Worm (Caenorhabditis elegans) whole organism, L4 larva: ENCODE results near the gene ifbp-1.
A peak's percentile ranks its signal among the peaks of the same experiment; 100 is the strongest.

Experiments used
- D1046.2 ChIP-seq: fragments of 200-800 bp; sonication (Bioruptor generic); IDR thresholded peaks from 2 replicates; pipeline ENCODE4 v1.3.6; 2022; ENCODE audit warnings: missing genetic modification characterization, missing compliant biosample characterization
- F49E8.2 ChIP-seq: sonication (generic microtip); optimal IDR thresholded peaks from 2 replicates; lab custom pipeline; 2016; ENCODE audit warnings: missing compliant biosample characterization, mild to moderate bottlenecking, missing genetic modification characterization, borderline replicate concordance
- T26A8.4 ChIP-seq: fragments of 200-800 bp; sonication (Bioruptor generic); IDR thresholded peaks from 2 replicates; pipeline ENCODE4 v1.3.6; 2022; ENCODE audit warnings: missing genetic modification characterization, missing compliant biosample characterization
- Y105C5A.15 ChIP-seq: fragments of 200-800 bp; sonication (Bioruptor generic); IDR thresholded peaks from 2 replicates; pipeline ENCODE4 v1.3.6; 2022; ENCODE audit warnings: missing genetic modification characterization, missing compliant biosample characterization
- Y48G9A.11 ChIP-seq: fragments of 200-800 bp; sonication (Bioruptor generic); IDR thresholded peaks from 2 replicates; pipeline ENCODE4 v1.3.6; 2022; ENCODE audit warnings: missing genetic modification reagents, missing genetic modification characterization, missing compliant biosample characterization
- aha-1 ChIP-seq: fragments of 150-350 bp; peaks from one replicate; lab custom pipeline; 2014; ENCODE audit warnings: missing biosample characterization, missing genetic modification characterization
- ama-1 ChIP-seq: fragments of 150-350 bp; optimal IDR thresholded peaks from 2 replicates; lab custom pipeline; 2014; ENCODE audit warnings: inconsistent platforms, mixed read lengths
- arid-1 ChIP-seq: fragments of 200-800 bp; sonication (Bioruptor generic); conservative IDR thresholded peaks from 2 replicates; pipeline ENCODE4 v1.3.6; 2022; ENCODE audit warnings: missing genetic modification reagents, missing genetic modification characterization, missing compliant biosample characterization
- ces-1 ChIP-seq: fragments of 150-350 bp; sonication (generic microtip); optimal IDR thresholded peaks from 4 replicates; lab custom pipeline; 2014; ENCODE audit warnings: missing biosample characterization, missing genetic modification reagents, missing genetic modification characterization
- cey-2 ChIP-seq: sonication (generic microtip); optimal IDR thresholded peaks from 3 replicates; lab custom pipeline; 2017; ENCODE audit warnings: missing genetic modification characterization, mild to moderate bottlenecking, missing compliant biosample characterization, antibody characterized with exemption, borderline replicate concordance; ENCODE audit not compliant: insufficient read depth
- daf-12 ChIP-seq: fragments of 150-350 bp; optimal IDR thresholded peaks from 2 replicates; lab custom pipeline; 2014; ENCODE audit warnings: missing biosample characterization, missing genetic modification reagents, missing genetic modification characterization
- daf-8 ChIP-seq: fragments of 200-800 bp; sonication (Bioruptor generic); IDR thresholded peaks from 2 replicates; pipeline ENCODE4 v1.3.6; 2022; ENCODE audit warnings: missing genetic modification characterization, missing compliant biosample characterization
- dmd-6 ChIP-seq: fragments of 200-800 bp; sonication (Bioruptor generic); IDR thresholded peaks from 2 replicates; pipeline ENCODE4 v1.3.6; 2022; ENCODE audit warnings: missing genetic modification reagents, missing genetic modification characterization, missing compliant biosample characterization
- fkh-10 ChIP-seq: fragments of 150-350 bp; optimal IDR thresholded peaks from 2 replicates; lab custom pipeline; 2014; ENCODE audit warnings: missing biosample characterization, missing genetic modification reagents, missing genetic modification characterization
- fos-1 ChIP-seq: fragments of 150-350 bp; optimal IDR thresholded peaks from 2 replicates; lab custom pipeline; 2014; ENCODE audit warnings: missing biosample characterization, missing genetic modification characterization
- gei-8 ChIP-seq: fragments of 200-800 bp; sonication (Bioruptor generic); optimal IDR thresholded peaks from 2 replicates; lab custom pipeline; 2018; ENCODE audit warnings: mild to moderate bottlenecking, missing genetic modification characterization, missing compliant biosample characterization
- jun-1 ChIP-seq: fragments of 150-350 bp; optimal IDR thresholded peaks from 2 replicates; lab custom pipeline; 2014; ENCODE audit warnings: missing biosample characterization, missing genetic modification reagents, missing genetic modification characterization
- lin-13 ChIP-seq: fragments of 150-350 bp; optimal IDR thresholded peaks from 2 replicates; lab custom pipeline; 2014; ENCODE audit warnings: missing biosample characterization, missing genetic modification reagents, missing genetic modification characterization
- lin-29 ChIP-seq: fragments of 200-800 bp; sonication (Bioruptor generic); IDR thresholded peaks from 2 replicates; pipeline ENCODE4 v1.3.6; 2022; ENCODE audit warnings: missing genetic modification reagents, missing genetic modification characterization, missing compliant biosample characterization
- lin-38 ChIP-seq: fragments of 200-800 bp; sonication (Bioruptor generic); IDR thresholded peaks from 2 replicates; pipeline ENCODE4 v1.3.6; 2022; ENCODE audit warnings: missing genetic modification reagents, missing genetic modification characterization, missing compliant biosample characterization
- lsy-2 ChIP-seq, 2 experiments: fragments of 150-350 bp in 1 of 2; sonication (generic microtip) in 1 of 2; optimal IDR thresholded peaks; 2 replicates each; lab custom pipeline; 2014 to 2017; ENCODE audit warnings: missing biosample characterization in 2 of 2, missing genetic modification characterization in 2 of 2
- madf-9 ChIP-seq: fragments of 200-800 bp; sonication (Bioruptor generic); conservative IDR thresholded peaks from 2 replicates; pipeline ENCODE4 v1.3.6; 2022; ENCODE audit warnings: missing genetic modification reagents, missing genetic modification characterization, missing compliant biosample characterization
- mdl-1 ChIP-seq, 2 experiments: fragments of 150-350 bp in 1 of 2; sonication (generic microtip) in 1 of 2; optimal IDR thresholded peaks; 2 replicates each; lab custom pipeline; 2014 to 2017; ENCODE audit warnings: missing biosample characterization in 2 of 2, missing genetic modification characterization in 2 of 2
- nhr-111 ChIP-seq: fragments of 200-800 bp; sonication (Bioruptor generic); optimal IDR thresholded peaks from 2 replicates; lab custom pipeline; 2018; ENCODE audit warnings: mild to moderate bottlenecking, missing genetic modification characterization, missing compliant biosample characterization
- nhr-237 ChIP-seq: sonication (generic microtip); optimal IDR thresholded peaks from 2 replicates; lab custom pipeline; 2017; ENCODE audit warnings: missing biosample characterization, missing genetic modification characterization
- nhr-25 ChIP-seq: sonication (generic microtip); optimal IDR thresholded peaks from 2 replicates; lab custom pipeline; 2017; ENCODE audit warnings: missing genetic modification characterization, mild to moderate bottlenecking, missing compliant biosample characterization, antibody characterized with exemption, moderate library complexity, borderline replicate concordance; ENCODE audit not compliant: insufficient read depth
- nhr-28 ChIP-seq: fragments of 150-350 bp; optimal IDR thresholded peaks from 2 replicates; lab custom pipeline; 2014; ENCODE audit warnings: missing biosample characterization, missing genetic modification characterization
- nhr-48 ChIP-seq: sonication (generic microtip); optimal IDR thresholded peaks from 2 replicates; lab custom pipeline; 2016; ENCODE audit warnings: mild to moderate bottlenecking, missing genetic modification characterization, missing compliant biosample characterization
- nhr-77 ChIP-seq: fragments of 150-350 bp; optimal IDR thresholded peaks from 2 replicates; lab custom pipeline; 2014; ENCODE audit warnings: missing biosample characterization, missing genetic modification characterization
- sdz-12 ChIP-seq: fragments of 200-800 bp; sonication (Bioruptor generic); optimal IDR thresholded peaks from 2 replicates; lab custom pipeline; 2018; ENCODE audit warnings: mild to moderate bottlenecking, missing genetic modification characterization, missing compliant biosample characterization
- set-16 ChIP-seq: fragments of 200-800 bp; sonication (Bioruptor generic); IDR thresholded peaks from 2 replicates; pipeline ENCODE4 v1.3.6; 2022; ENCODE audit warnings: missing genetic modification reagents, missing genetic modification characterization, missing compliant biosample characterization
- spr-1 ChIP-seq: sonication (generic microtip); optimal IDR thresholded peaks from 2 replicates; lab custom pipeline; 2016; ENCODE audit warnings: mild to moderate bottlenecking, missing genetic modification characterization, missing compliant biosample characterization
- spr-3 ChIP-seq: fragments of 200-800 bp; sonication (Bioruptor generic); optimal IDR thresholded peaks from 2 replicates; lab custom pipeline; 2018; ENCODE audit warnings: mild to moderate bottlenecking, missing genetic modification characterization, missing compliant biosample characterization
- unc-62 ChIP-seq, 3 experiments: fragments of 150-350 bp in 1 of 3; sonication (generic microtip); optimal IDR thresholded peaks in 2 of 3; peaks in 1 of 3; 1 replicate in 1 of 3; 2 replicates in 2 of 3; lab custom pipeline; 2014 to 2017; ENCODE audit warnings: missing biosample characterization in 3 of 3, missing genetic modification characterization in 3 of 3, missing genetic modification reagents in 3 of 3, missing genotype in 1 of 3
- ztf-7 ChIP-seq: fragments of 150-350 bp; optimal IDR thresholded peaks from 2 replicates; lab custom pipeline; 2014; ENCODE audit warnings: missing biosample characterization, missing genetic modification characterization

Gene ifbp-1

DNA sequence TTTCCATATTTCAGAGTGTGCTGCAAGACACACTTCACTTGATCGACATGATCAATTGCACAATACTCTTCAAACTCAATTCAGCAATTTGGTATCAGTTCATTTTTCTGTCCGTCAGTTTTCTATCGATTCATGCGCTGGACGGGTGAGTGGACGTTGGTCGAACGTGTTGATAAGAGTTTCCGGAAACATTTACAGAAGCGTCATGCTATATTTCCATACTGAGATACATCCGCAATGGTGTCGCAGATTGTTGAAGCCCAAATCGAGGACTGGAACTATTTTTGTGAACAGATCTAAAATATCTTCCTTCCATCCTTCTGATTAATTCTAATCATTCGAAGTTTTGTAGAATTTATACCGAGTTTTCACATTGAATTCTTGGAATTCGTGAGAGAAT lies 10.4 kb downstream of the ifbp-1 start (continued):
- TF ChIP-seq lin-13 (GFP tag; lab: Kevin White, UChicago) (no peak), sdz-12 (GFP tag; lab: Kevin White, UChicago) (no peak), ztf-7 (tag; lab: Kevin White, UChicago) (no peak), Y48G9A.11 (GFP tag; lab: Robert Waterston, UW) (no peak), mdl-1 (tag; optimal IDR thresholded peaks at IDR 0.05; lab: Kevin White, UChicago) (peak in 1 of 2 experiments; percentile 7), cey-2 (tag; lab: Kevin White, UChicago) (no peak), fkh-10 (GFP tag; lab: Kevin White, UChicago) (no peak), nhr-237 (tag; lab: Kevin White, UChicago) (no peak), F49E8.2 (no peak), nhr-111 (GFP tag; lab: Kevin White, UChicago) (no peak)

- TF ChIP-seq lin-29 (GFP tag; lab: Robert Waterston, UW) (no peak), unc-62 (GFP tag; optimal IDR thresholded peaks at IDR 0.05 in 1 of 2; lab: Kevin White, UChicago) (peak in 1 of 2 experiments; percentile 46), unc-62 (tag; optimal IDR thresholded peaks at IDR 0.05; lab: Kevin White, UChicago) (no peak)
Observed at ce11 chrV:13367024-13367423, 13.0 kb downstream of the ifbp-1 start, which contains the start of gene srx-125. srx-125 (plus strand) TSS chrV:13367324.

ce11 chrV:13366488-13366887 lies 13.6 kb downstream of the ifbp-1 start:
- TF ChIP-seq fkh-10 (GFP tag; lab: Kevin White, UChicago) (peak; percentile 37), spr-1 (tag; lab: Kevin White, UChicago) (no peak), T26A8.4 (GFP tag; lab: Robert Waterston, UW) (no peak), daf-12 (tag; lab: Kevin White, UChicago) (no peak)

- TF ChIP-seq unc-62 (GFP tag; optimal IDR thresholded peaks at IDR 0.05 in 1 of 2; lab: Kevin White, UChicago), result peak in 1 of 2 experiments; percentile 92
- no peak for TF ChIP-seq unc-62 (tag; optimal IDR thresholded peaks at IDR 0.05; lab: Kevin White, UChicago)
- no peak for TF ChIP-seq F49E8.2
- no peak for TF ChIP-seq daf-8 (GFP tag; lab: Robert Waterston, UW)
Observed at ce11 chrV:13364227-13364626, 15.8 kb downstream of the ifbp-1 start.

ce11 chrV:13363415-13363814 lies 16.6 kb downstream of the ifbp-1 start, which contains the start of gene srg-46:
srg-46 (plus strand) TSS chrV:13363715.
- TF ChIP-seq lin-38 (GFP tag; lab: Robert Waterston, UW), result no peak
- peak; percentile 31 for TF ChIP-seq aha-1 (tag; lab: Kevin White, UChicago)

DNA sequence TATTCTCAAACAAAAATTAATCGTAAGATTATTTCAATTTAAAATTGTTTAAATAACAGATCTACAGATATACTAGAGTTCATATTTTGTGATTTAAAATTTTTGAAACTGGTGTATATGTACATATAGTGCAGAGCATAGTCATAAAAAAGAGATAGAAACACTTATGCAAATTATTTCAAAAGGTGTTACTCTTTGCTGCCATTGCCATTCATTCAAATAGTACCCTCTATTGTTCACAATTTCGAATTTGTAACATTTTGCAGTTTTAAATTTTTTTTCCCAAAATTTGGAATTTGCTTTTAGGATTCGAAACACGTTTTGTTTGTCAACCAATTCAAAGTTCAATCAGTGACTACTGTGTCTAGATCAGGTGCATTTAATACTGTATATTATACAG lies 19.8 kb downstream of the ifbp-1 start, which contains the start of gene F32H5.4:
Gene F32H5.4, plus strand, starts transcription at position 301 of the 400 bp plus-strand sequence.
- TF ChIP-seq fos-1 (tag; lab: Kevin White, UChicago), result no peak
- TF ChIP-seq unc-62 (GFP tag; optimal IDR thresholded peaks at IDR 0.05 in 1 of 2; lab: Kevin White, UChicago), result no peak
- no peak for TF ChIP-seq unc-62 (tag; optimal IDR thresholded peaks at IDR 0.05; lab: Kevin White, UChicago)
- TF ChIP-seq Y105C5A.15 (GFP tag; lab: Robert Waterston, UW), result no peak
- no peak for TF ChIP-seq nhr-48 (tag; lab: Kevin White, UChicago)
- no peak for TF ChIP-seq cey-2 (tag; lab: Kevin White, UChicago)
- TF ChIP-seq T26A8.4 (GFP tag; lab: Robert Waterston, UW), result no peak
- TF ChIP-seq D1046.2, result no peak
- TF ChIP-seq nhr-28 (tag; lab: Kevin White, UChicago), result no peak
- no peak for TF ChIP-seq dmd-6 (GFP tag; lab: Robert Waterston, UW)
- TF ChIP-seq, all 104 proteins: peak for 0

- TF ChIP-seq nhr-28 (tag; lab: Kevin White, UChicago), result peak; percentile 63
- no peak for TF ChIP-seq gei-8
- TF ChIP-seq daf-8 (GFP tag; lab: Robert Waterston, UW), result no peak
- TF ChIP-seq mdl-1 (tag; optimal IDR thresholded peaks at IDR 0.05; lab: Kevin White, UChicago), result peak in 1 of 2 experiments; percentile 44
- no peak for TF ChIP-seq nhr-237 (tag; lab: Kevin White, UChicago)
- peak in 1 of 2 experiments; percentile 37 for TF ChIP-seq lsy-2 (tag; optimal IDR thresholded peaks at IDR 0.05; lab: Kevin White, UChicago)
- TF ChIP-seq spr-3 (GFP tag; lab: Kevin White, UChicago), result no peak
- TF ChIP-seq set-16 (GFP tag; lab: Robert Waterston, UW), result no peak
- TF ChIP-seq ama-1 (lab: Kevin White, UChicago), result no peak
- no peak for TF ChIP-seq nhr-77 (tag; lab: Kevin White, UChicago)
- no peak for TF ChIP-seq jun-1 (tag; lab: Kevin White, UChicago)
- TF ChIP-seq ces-1 (GFP tag; lab: Kevin White, UChicago), result no peak
- TF ChIP-seq F49E8.2, result no peak
- TF ChIP-seq nhr-25, result peak; percentile 0
- TF ChIP-seq madf-9 (GFP tag; lab: Robert Waterston, UW), result no peak
- TF ChIP-seq arid-1, result no peak
- TF ChIP-seq aha-1 (tag; lab: Kevin White, UChicago), result no peak
Observed at ce11 chrV:13358823-13359592, 21.1 kb downstream of the ifbp-1 start, which contains the start of gene F32H5.3. F32H5.3 (plus strand) TSS chrV:13359335.
